Worm (Caenorhabditis elegans) whole organism, L2 larva: Measurements from ENCODE around the gene R02E12.5.

Experiments used
- F13H6.1 ChIP-seq: sonication (generic microtip); optimal IDR thresholded peaks from 2 replicates; lab custom pipeline; 2016; ENCODE audit warnings: missing genetic modification characterization, missing compliant biosample characterization
- ceh-82 ChIP-seq: fragments of 150-350 bp; optimal IDR thresholded peaks from 2 replicates; lab custom pipeline; 2014; ENCODE audit warnings: missing biosample characterization, missing genetic modification characterization
- crh-2 ChIP-seq: sonication (generic microtip); optimal IDR thresholded peaks from 2 replicates; lab custom pipeline; 2017; ENCODE audit warnings: missing biosample characterization, missing genetic modification characterization
- egl-27 ChIP-seq: sonication (generic microtip); optimal IDR thresholded peaks from 3 replicates; lab custom pipeline; 2017; ENCODE audit warnings: missing biosample characterization, missing genetic modification reagents, missing genetic modification characterization
- fos-1 ChIP-seq: fragments of 150-350 bp; optimal IDR thresholded peaks from 2 replicates; lab custom pipeline; 2014; ENCODE audit warnings: missing biosample characterization, missing genetic modification characterization
- gmeb-1 ChIP-seq: fragments of 150-350 bp; optimal IDR thresholded peaks from 2 replicates; lab custom pipeline; 2014; ENCODE audit warnings: missing biosample characterization, missing genetic modification characterization
- lin-13 ChIP-seq: fragments of 150-350 bp; optimal IDR thresholded peaks from 2 replicates; lab custom pipeline; 2014; ENCODE audit warnings: missing biosample characterization, missing genetic modification reagents, missing genetic modification characterization
- lsy-2 ChIP-seq, 2 experiments: fragments of 150-350 bp in 1 of 2; sonication (generic microtip) in 1 of 2; optimal IDR thresholded peaks; 2 replicates each; lab custom pipeline; 2014 to 2017; ENCODE audit warnings: missing biosample characterization in 2 of 2, missing genetic modification characterization in 2 of 2
- mdl-1 ChIP-seq, 2 experiments: fragments of 150-350 bp in 1 of 2; sonication (generic microtip) in 1 of 2; optimal IDR thresholded peaks; 2 replicates each; lab custom pipeline; 2017; ENCODE audit warnings: missing biosample characterization in 2 of 2, missing genetic modification characterization in 2 of 2
- nhr-10 ChIP-seq: sonication (generic microtip); optimal IDR thresholded peaks from 2 replicates; lab custom pipeline; 2017; ENCODE audit warnings: missing biosample characterization, missing genetic modification characterization
- nhr-11 ChIP-seq: fragments of 150-350 bp; optimal IDR thresholded peaks from 2 replicates; lab custom pipeline; 2014; ENCODE audit warnings: missing biosample characterization, missing genetic modification characterization
- nhr-12 ChIP-seq: fragments of 150-350 bp; optimal IDR thresholded peaks from 2 replicates; lab custom pipeline; 2014; ENCODE audit warnings: missing biosample characterization, missing genetic modification characterization
- nhr-129 ChIP-seq: fragments of 150-350 bp; optimal IDR thresholded peaks from 2 replicates; lab custom pipeline; 2014; ENCODE audit warnings: missing biosample characterization, missing genetic modification characterization
- nhr-21 ChIP-seq: fragments of 150-350 bp; optimal IDR thresholded peaks from 2 replicates; lab custom pipeline; 2014; ENCODE audit warnings: missing biosample characterization, missing genetic modification characterization
- nhr-25 ChIP-seq: fragments of 150-350 bp; sonication (generic microtip); optimal IDR thresholded peaks from 3 replicates; lab custom pipeline; 2014; ENCODE audit warnings: missing biosample characterization, missing genetic modification characterization
- peb-1 ChIP-seq: fragments of 150-350 bp; optimal IDR thresholded peaks from 2 replicates; lab custom pipeline; 2014; ENCODE audit warnings: missing biosample characterization, missing genetic modification characterization
- sem-4 ChIP-seq: fragments of 150-350 bp; optimal IDR thresholded peaks from 2 replicates; lab custom pipeline; 2014; ENCODE audit warnings: missing biosample characterization, missing genetic modification reagents, missing genetic modification characterization
- skn-1 ChIP-seq: sonication (generic microtip); optimal IDR thresholded peaks from 2 replicates; lab custom pipeline; 2017; ENCODE audit warnings: missing biosample characterization, missing genetic modification characterization
- sma-3 ChIP-seq: sonication (generic microtip); optimal IDR thresholded peaks from 2 replicates; lab custom pipeline; 2016; ENCODE audit warnings: missing genetic modification reagents, missing genetic modification characterization, missing compliant biosample characterization
- sma-9 ChIP-seq, 2 experiments: fragments of 150-350 bp in 1 of 2; sonication (generic microtip) in 1 of 2; optimal IDR thresholded peaks; 2 replicates each; lab custom pipeline; 2014 to 2016; ENCODE audit warnings: missing genetic modification characterization in 2 of 2, mild to moderate bottlenecking in 1 of 2, missing biosample characterization in 1 of 2, missing compliant biosample characterization in 1 of 2, missing genetic modification reagents in 1 of 2, moderate library complexity in 1 of 2
- snpc-4 ChIP-seq: fragments of 150-350 bp; optimal IDR thresholded peaks from 2 replicates; lab custom pipeline; 2014; ENCODE audit warnings: missing biosample characterization, missing genetic modification characterization
- unc-39 ChIP-seq: fragments of 150-350 bp; optimal IDR thresholded peaks from 2 replicates; lab custom pipeline; 2014; ENCODE audit warnings: missing biosample characterization, missing genetic modification characterization
- unc-62 ChIP-seq: fragments of 150-350 bp; optimal IDR thresholded peaks from 2 replicates; lab custom pipeline; 2014; ENCODE audit warnings: missing biosample characterization, missing genetic modification reagents, missing genetic modification characterization
- ztf-1 ChIP-seq: fragments of 200-800 bp; sonication (Bioruptor generic); conservative IDR thresholded peaks from 2 replicates; pipeline ENCODE4 v1.3.6; 2022; ENCODE audit warnings: missing genetic modification characterization, missing compliant biosample characterization
- ztf-11 ChIP-seq: sonication (generic microtip); optimal IDR thresholded peaks from 2 replicates; lab custom pipeline; 2017; ENCODE audit warnings: missing biosample characterization, missing genetic modification characterization
- ztf-4 ChIP-seq: fragments of 150-350 bp; optimal IDR thresholded peaks from 2 replicates; lab custom pipeline; 2014; ENCODE audit warnings: missing biosample characterization, missing genetic modification characterization

R02E12.5 gene

ce11 chrX:4017576-4018309 is 20.6 kb downstream of the R02E12.5 start:
- TF ChIP-seq fos-1 (tag; lab: Kevin White, UChicago), result peak; percentile 36
- no peak for TF ChIP-seq gmeb-1
- no peak for TF ChIP-seq sem-4 (tag; lab: Kevin White, UChicago)
- TF ChIP-seq sma-9 (GFP tag; optimal IDR thresholded peaks at IDR 0.05; lab: Kevin White, UChicago), result peak; percentile 23
- TF ChIP-seq sma-9 (tag; optimal IDR thresholded peaks at IDR 0.05; lab: Kevin White, UChicago), result no peak
- TF ChIP-seq nhr-21 (tag; lab: Kevin White, UChicago), result no peak

- peak; percentile 43 for TF ChIP-seq crh-2 (tag; lab: Kevin White, UChicago)
- no peak for TF ChIP-seq ztf-11
- peak; percentile 45 for TF ChIP-seq sma-9 (GFP tag; optimal IDR thresholded peaks at IDR 0.05; lab: Kevin White, UChicago)
- no peak for TF ChIP-seq sma-9 (tag; optimal IDR thresholded peaks at IDR 0.05; lab: Kevin White, UChicago)
- no peak for TF ChIP-seq nhr-11 (tag; lab: Kevin White, UChicago)
- peak; percentile 41 for TF ChIP-seq nhr-129 (tag; lab: Kevin White, UChicago)
- peak in 1 of 2 experiments; percentile 1 for TF ChIP-seq mdl-1 (tag; optimal IDR thresholded peaks at IDR 0.05; lab: Kevin White, UChicago)
- TF ChIP-seq F13H6.1 (tag; lab: Kevin White, UChicago), result peak; percentile 51
- TF ChIP-seq sma-3 (GFP tag; lab: Kevin White, UChicago), result peak; percentile 12
- peak in 1 of 2 experiments; percentile 21 for TF ChIP-seq lsy-2 (tag; optimal IDR thresholded peaks at IDR 0.05; lab: Kevin White, UChicago)
- TF ChIP-seq unc-62 (GFP tag; lab: Kevin White, UChicago), result no peak
- TF ChIP-seq ceh-82 (tag; lab: Kevin White, UChicago), result no peak
- no peak for TF ChIP-seq nhr-10
- TF ChIP-seq lin-13 (GFP tag; lab: Kevin White, UChicago), result no peak
- TF ChIP-seq peb-1 (tag; lab: Kevin White, UChicago), result no peak
- TF ChIP-seq nhr-25 (tag; lab: Kevin White, UChicago), result peak; percentile 19
- no peak for TF ChIP-seq snpc-4
- peak; percentile 5 for TF ChIP-seq skn-1 (tag; lab: Kevin White, UChicago)
- no peak for TF ChIP-seq unc-39 (tag; lab: Kevin White, UChicago)
- peak; percentile 53 for TF ChIP-seq fos-1 (tag; lab: Kevin White, UChicago)
- no peak for TF ChIP-seq ztf-4 (tag; lab: Kevin White, UChicago)
- TF ChIP-seq egl-27, result no peak
- TF ChIP-seq nhr-12 (tag; lab: Kevin White, UChicago), result no peak
- no peak for TF ChIP-seq nhr-21 (tag; lab: Kevin White, UChicago)
Measured at ce11 chrX:4018566-4019182, 21.5 kb downstream of the R02E12.5 start.

ce11 chrX:4021967-4022366 is 24.8 kb downstream of the R02E12.5 start, which contains the start of gene acr-10:
Gene acr-10, plus strand, starts transcription at chrX:4022267.
- TF ChIP-seq nhr-129 (tag; lab: Kevin White, UChicago), result peak; percentile 17
- TF ChIP-seq ztf-1, result no peak
- TF ChIP-seq, all 48 proteins: peak for 1
